Fruit fly (Drosophila melanogaster) whole organism, embryonic: Measurements from ENCODE around the gene SMC6.

Experiments
- Atf-2 ChIP-seq: fragments of 200-800 bp; sonication (Bioruptor generic); optimal IDR thresholded peaks from 2 replicates; lab custom pipeline; 2016; ENCODE audit warnings: missing biosample characterization, missing genetic modification characterization
- CG10431 ChIP-seq: fragments of 200-800 bp; sonication (Bioruptor generic); optimal IDR thresholded peaks from 3 replicates; lab custom pipeline; 2018; ENCODE audit warnings: missing biosample characterization, mild to moderate bottlenecking, missing genetic modification characterization
- CG11695 ChIP-seq: fragments of 200-800 bp; sonication (Bioruptor generic); IDR thresholded peaks from 3 replicates; pipeline ENCODE4 v1.3.6; 2022; ENCODE audit warnings: missing biosample characterization, missing genetic modification characterization
- CG15479 ChIP-seq: fragments of 200-800 bp; sonication (Bioruptor generic); optimal IDR thresholded peaks from 3 replicates; lab custom pipeline; 2019; ENCODE audit warnings: missing biosample characterization, mild to moderate bottlenecking, missing genetic modification characterization, moderate library complexity
- CG1647 ChIP-seq: fragments of 200-800 bp; sonication (Bioruptor generic); optimal IDR thresholded peaks from 3 replicates; lab custom pipeline; 2016; ENCODE audit warnings: missing biosample characterization, missing genetic modification characterization
- CG18011 ChIP-seq: fragments of 200-800 bp; sonication (Bioruptor generic); optimal IDR thresholded peaks from 2 replicates; lab custom pipeline; 2017; ENCODE audit warnings: missing biosample characterization, missing genetic modification characterization, mild to moderate bottlenecking, moderate library complexity, missing genotype
- CG18262 ChIP-seq: fragments of 200-800 bp; optimal IDR thresholded peaks from 3 replicates; lab custom pipeline; 2019; ENCODE audit warnings: missing biosample characterization, mild to moderate bottlenecking, missing genetic modification characterization, moderate library complexity
- CG30403 ChIP-seq: fragments of 200-800 bp; sonication (Bioruptor generic); optimal IDR thresholded peaks from 3 replicates; lab custom pipeline; 2016; ENCODE audit warnings: missing biosample characterization, missing genetic modification characterization
- CG4707 ChIP-seq: fragments of 200-800 bp; sonication (Bioruptor generic); optimal IDR thresholded peaks from 2 replicates; lab custom pipeline; 2018; ENCODE audit warnings: missing biosample characterization, mild to moderate bottlenecking, missing genetic modification characterization, moderate library complexity
- CG7372 ChIP-seq: fragments of 200-800 bp; sonication (Bioruptor generic); IDR thresholded peaks from 2 replicates; pipeline ENCODE4 v1.3.6; 2022; ENCODE audit warnings: missing biosample characterization, missing genetic modification characterization
- CG9609 ChIP-seq: fragments of 200-800 bp; sonication (Bioruptor generic); optimal IDR thresholded peaks from 3 replicates; lab custom pipeline; 2016; ENCODE audit warnings: missing biosample characterization, missing genetic modification characterization
- CG9817 ChIP-seq: fragments of 200-800 bp; sonication (Bioruptor generic); optimal IDR thresholded peaks from 2 replicates; lab custom pipeline; 2018; ENCODE audit warnings: missing biosample characterization, mild to moderate bottlenecking, missing genetic modification characterization, moderate library complexity
- Camta ChIP-seq: fragments of 200-800 bp; sonication (Bioruptor generic); optimal IDR thresholded peaks from 2 replicates; lab custom pipeline; 2016; ENCODE audit warnings: missing biosample characterization, missing genetic modification characterization
- CkIIα-i1 ChIP-seq: fragments of 200-800 bp; sonication (Bioruptor generic); IDR thresholded peaks from 2 replicates; pipeline ENCODE4 v1.3.6; 2022; ENCODE audit warnings: missing biosample characterization, missing genetic modification characterization
- D ChIP-seq, 2 experiments: fragments of 200-800 bp in 1 of 2; fragments of >200 bp in 1 of 2; sonication (Bioruptor generic) in 1 of 2; optimal IDR thresholded peaks; 2 replicates in 1 of 2; 3 replicates in 1 of 2; lab custom pipeline; 2017; ENCODE audit warnings: mild to moderate bottlenecking in 1 of 2, missing biosample characterization in 1 of 2, missing genetic modification characterization in 1 of 2, missing genetic modification reagents in 1 of 2
- D19A ChIP-seq: fragments of 200-800 bp; optimal IDR thresholded peaks from 3 replicates; lab custom pipeline; 2019; ENCODE audit warnings: missing biosample characterization, mild to moderate bottlenecking, missing genetic modification characterization, moderate library complexity
- Dip2 ChIP-seq: fragments of 200-800 bp; sonication (Bioruptor generic); IDR thresholded peaks from 2 replicates; pipeline ENCODE4 v1.3.6; 2022; ENCODE audit warnings: missing biosample characterization, missing genetic modification characterization
- Doc3 ChIP-seq: fragments of 200-800 bp; sonication (Bioruptor generic); IDR thresholded peaks from 3 replicates; pipeline ENCODE4 v1.3.6; 2022; ENCODE audit warnings: missing biosample characterization, missing genetic modification characterization; ENCODE audit not compliant: partially characterized antibody
- E2f1 ChIP-seq: fragments of 200-800 bp; sonication (Bioruptor generic); IDR thresholded peaks from 2 replicates; pipeline ENCODE4 v1.3.6; 2022; ENCODE audit warnings: missing biosample characterization, missing genetic modification characterization
- ERR ChIP-seq: fragments of 200-800 bp; sonication (Bioruptor generic); optimal IDR thresholded peaks from 2 replicates; lab custom pipeline; 2016; ENCODE audit warnings: missing biosample characterization, missing genetic modification characterization
- Fer3 ChIP-seq: fragments of 200-800 bp; sonication (Bioruptor generic); optimal IDR thresholded peaks from 2 replicates; lab custom pipeline; 2018; ENCODE audit warnings: missing biosample characterization, mild to moderate bottlenecking, missing genetic modification characterization, moderate library complexity
- HLH54F ChIP-seq: fragments of 200-800 bp; sonication (Bioruptor generic); optimal IDR thresholded peaks from 3 replicates; lab custom pipeline; 2016; ENCODE audit warnings: missing biosample characterization, missing genetic modification characterization
- Hand ChIP-seq: fragments of 200-800 bp; sonication (Bioruptor generic); optimal IDR thresholded peaks from 2 replicates; lab custom pipeline; 2017; ENCODE audit warnings: mild to moderate bottlenecking, missing biosample characterization, missing genetic modification reagents, missing genetic modification characterization
- Hmx ChIP-seq: fragments of 200-800 bp; sonication (Bioruptor generic); optimal IDR thresholded peaks from 2 replicates; lab custom pipeline; 2016; ENCODE audit warnings: missing biosample characterization, missing genetic modification characterization
- Jarid2 ChIP-seq: fragments of 200-800 bp; sonication (Bioruptor generic); optimal IDR thresholded peaks from 3 replicates; lab custom pipeline; 2017; ENCODE audit warnings: mild to moderate bottlenecking, missing biosample characterization, missing genetic modification reagents, missing genetic modification characterization
- Lhr ChIP-seq: fragments of 200-800 bp; sonication (Bioruptor generic); optimal IDR thresholded peaks from 3 replicates; lab custom pipeline; 2017; ENCODE audit warnings: mild to moderate bottlenecking, missing biosample characterization, missing genetic modification reagents, missing genetic modification characterization
- MBD-R2 ChIP-seq: fragments of 200-800 bp; sonication (Bioruptor generic); IDR thresholded peaks from 2 replicates; pipeline ENCODE4 v1.3.6; 2022; ENCODE audit warnings: missing biosample characterization, missing genetic modification characterization
- NK7.1 ChIP-seq: fragments of 200-800 bp; sonication (Bioruptor generic); optimal IDR thresholded peaks from 3 replicates; lab custom pipeline; 2016; ENCODE audit warnings: missing biosample characterization, missing genetic modification characterization
- Neu2 ChIP-seq: fragments of 200-800 bp; sonication (Bioruptor generic); optimal IDR thresholded peaks from 3 replicates; lab custom pipeline; 2016; ENCODE audit warnings: missing biosample characterization, missing genetic modification characterization, borderline replicate concordance
- Nf-YB ChIP-seq: fragments of 200-800 bp; sonication (Bioruptor generic); optimal IDR thresholded peaks from 3 replicates; lab custom pipeline; 2019; ENCODE audit warnings: missing biosample characterization, mild to moderate bottlenecking, missing genetic modification characterization, moderate library complexity
- Sry-β ChIP-seq: fragments of 200-800 bp; sonication (Bioruptor generic); optimal IDR thresholded peaks from 2 replicates; lab custom pipeline; 2018; ENCODE audit warnings: missing biosample characterization, mild to moderate bottlenecking, missing genetic modification characterization, moderate library complexity
- Taf1 ChIP-seq: fragments of 200-800 bp; sonication (Bioruptor generic); IDR thresholded peaks from 2 replicates; pipeline ENCODE4 v1.3.6; 2022; ENCODE audit warnings: missing biosample characterization, missing genetic modification characterization
- YL-1 ChIP-seq: fragments of 200-800 bp; sonication (Bioruptor generic); optimal IDR thresholded peaks from 3 replicates; lab custom pipeline; 2017; ENCODE audit warnings: missing biosample characterization, mild to moderate bottlenecking, missing genetic modification characterization
- caup ChIP-seq: fragments of 200-800 bp; sonication (Bioruptor generic); optimal IDR thresholded peaks from 3 replicates; lab custom pipeline; 2017; ENCODE audit warnings: missing biosample characterization, mild to moderate bottlenecking, missing genetic modification characterization, moderate library complexity; ENCODE audit not compliant: severe bottlenecking
- cg ChIP-seq: fragments of 200-800 bp; sonication (Bioruptor generic); optimal IDR thresholded peaks from 3 replicates; lab custom pipeline; 2019; ENCODE audit warnings: missing biosample characterization, mild to moderate bottlenecking, missing genetic modification characterization, moderate library complexity
- corto ChIP-seq: fragments of 200-800 bp; sonication (Bioruptor generic); optimal IDR thresholded peaks from 2 replicates; lab custom pipeline; 2016; ENCODE audit warnings: missing biosample characterization, mild to moderate bottlenecking, missing genetic modification characterization, moderate library complexity
- da ChIP-seq: fragments of 200-800 bp; sonication (Bioruptor generic); optimal IDR thresholded peaks from 2 replicates; lab custom pipeline; 2016; ENCODE audit warnings: missing biosample characterization, missing genetic modification characterization
- dmrt11E ChIP-seq: fragments of 200-800 bp; sonication (Bioruptor generic); optimal IDR thresholded peaks from 3 replicates; lab custom pipeline; 2018; ENCODE audit warnings: missing biosample characterization, mild to moderate bottlenecking, missing genetic modification characterization, moderate library complexity
- dysf ChIP-seq: fragments of 200-800 bp; sonication (Bioruptor generic); IDR thresholded peaks from 3 replicates; pipeline ENCODE4 v1.3.6; 2022; ENCODE audit warnings: missing biosample characterization, missing genetic modification characterization
- fd64A ChIP-seq: fragments of 200-800 bp; sonication (Bioruptor generic); optimal IDR thresholded peaks from 3 replicates; lab custom pipeline; 2018; ENCODE audit warnings: missing biosample characterization, mild to moderate bottlenecking, missing genetic modification characterization
- fu2 ChIP-seq: fragments of 200-800 bp; sonication (Bioruptor generic); optimal IDR thresholded peaks from 2 replicates; lab custom pipeline; 2016; ENCODE audit warnings: missing biosample characterization, missing genetic modification characterization
- maf-S ChIP-seq: fragments of 200-800 bp; sonication (Bioruptor generic); optimal IDR thresholded peaks from 2 replicates; lab custom pipeline; 2016; ENCODE audit warnings: missing biosample characterization, missing genetic modification characterization
- pita ChIP-seq: fragments of 200-800 bp; sonication (Bioruptor generic); optimal IDR thresholded peaks from 2 replicates; lab custom pipeline; 2017; ENCODE audit warnings: missing biosample characterization, mild to moderate bottlenecking, missing genetic modification characterization
- sc ChIP-seq, 3 experiments: fragments of >200 bp in 2 of 3; fragments of 200-800 bp in 1 of 3; sonication (Bioruptor generic) in 1 of 3; optimal IDR thresholded peaks; 2 replicates in 2 of 3; 3 replicates in 1 of 3; lab custom pipeline; 2017; ENCODE audit warnings: mild to moderate bottlenecking in 1 of 3, missing biosample characterization in 1 of 3, missing genetic modification characterization in 1 of 3, missing genetic modification reagents in 1 of 3
- sens-2 ChIP-seq: fragments of 200-800 bp; sonication (Bioruptor generic); IDR thresholded peaks from 2 replicates; pipeline ENCODE4 v1.3.6; 2022; ENCODE audit warnings: missing biosample characterization, missing genetic modification characterization
- sr ChIP-seq: fragments of 200-800 bp; sonication (Bioruptor generic); IDR thresholded peaks from 3 replicates; pipeline ENCODE4 v1.3.6; 2022; ENCODE audit warnings: missing biosample characterization, missing genetic modification characterization
- yki ChIP-seq: fragments of >200 bp; optimal IDR thresholded peaks from 3 replicates; lab custom pipeline; 2018

SMC6 gene

DNA sequence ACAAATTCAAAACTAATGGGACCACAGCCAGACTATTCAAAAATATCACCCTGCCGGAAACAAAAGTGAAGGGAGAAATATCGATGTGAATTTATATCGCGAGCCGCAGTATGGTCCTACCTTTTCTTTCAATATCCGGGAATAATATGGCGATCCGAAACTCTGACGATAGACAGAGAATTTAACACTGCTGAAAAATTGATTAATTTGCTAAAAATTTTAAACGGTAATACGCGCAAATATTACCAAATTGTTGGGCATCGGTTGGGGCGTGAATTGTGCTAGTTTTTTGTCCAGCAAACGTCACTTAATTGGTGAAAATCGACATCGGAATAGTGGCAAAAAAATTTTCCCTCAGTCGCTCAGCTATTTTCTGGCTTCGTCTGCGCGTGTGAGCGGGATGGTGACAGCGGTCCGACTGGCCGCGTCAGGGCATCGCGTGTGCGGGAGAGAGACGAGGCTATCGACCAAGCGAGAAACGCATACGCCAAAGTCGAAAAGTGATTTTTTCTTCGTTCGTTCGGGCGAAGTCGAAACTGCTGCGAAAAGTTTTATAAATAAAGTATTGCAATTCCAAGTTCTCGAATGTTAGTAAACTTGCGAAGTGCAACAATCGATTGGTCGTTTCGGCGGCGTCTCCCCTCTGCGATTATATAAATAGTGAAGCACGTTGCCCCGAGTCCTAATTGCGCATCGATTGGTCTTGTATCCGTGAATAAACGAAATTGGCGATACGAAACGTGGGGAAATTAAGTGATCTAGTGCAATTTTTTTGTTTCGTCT lies 37.4 kb upstream of the SMC6 start, which contains the start of gene mask (continued):
- TF ChIP-seq dysf (GFP tag; lab: Robert Waterston, UW) = peak; percentile 65; the same call in 2 of the 3 replicates
- TF ChIP-seq HLH54F = peak; percentile 48
- peak; percentile 4 for TF ChIP-seq D19A
- TF ChIP-seq CG15479 (GFP tag; lab: Kevin White, UChicago) = peak; percentile 4
- peak; percentile 74 for TF ChIP-seq da
- TF ChIP-seq dmrt11E (tag; lab: Kevin White, UChicago) = peak; percentile 59
- TF ChIP-seq CG1647 (GFP tag; lab: Kevin White, UChicago) = peak; percentile 37
- TF ChIP-seq MBD-R2 (GFP tag; lab: Robert Waterston, UW) = no peak
- TF ChIP-seq YL-1 (GFP tag; lab: Kevin White, UChicago) = peak; percentile 76
- peak; percentile 52 for TF ChIP-seq cg (GFP tag; lab: Kevin White, UChicago)
- TF ChIP-seq caup (GFP tag; lab: Kevin White, UChicago) = peak; percentile 91
- peak; percentile 77 for TF ChIP-seq CG10431
- no peak for TF ChIP-seq pita (GFP tag; lab: Kevin White, UChicago)
- TF ChIP-seq D (optimal IDR thresholded peaks at IDR 0.05; lab: Kevin White, UChicago) = no peak
- TF ChIP-seq D (GFP tag; optimal IDR thresholded peaks at IDR 0.05; lab: Kevin White, UChicago) = peak; percentile 63
- TF ChIP-seq CG11695 = 0 out of 3 replicates have a peak, but pooled peaks have one; percentile 24
- TF ChIP-seq Dip2 = no peak
- peak; percentile 54 for TF ChIP-seq CG4707 (GFP tag; lab: Kevin White, UChicago)
- peak; percentile 25 for TF ChIP-seq fd64A (GFP tag; lab: Kevin White, UChicago)
- TF ChIP-seq ERR (GFP tag; lab: Kevin White, UChicago) = peak; percentile 6
- peak; percentile 32 for TF ChIP-seq Nf-YB (GFP tag; lab: Kevin White, UChicago)
- peak; percentile 86 for TF ChIP-seq sens-2 (GFP tag; lab: Robert Waterston, UW)
- peak; percentile 64 for TF ChIP-seq CG18011 (GFP tag; lab: Kevin White, UChicago)
- TF ChIP-seq CG9609 (GFP tag; lab: Kevin White, UChicago) = peak; percentile 74
- TF ChIP-seq fu2 (GFP tag; lab: Kevin White, UChicago) = peak; percentile 78
- TF ChIP-seq CG9817 (tag; lab: Kevin White, UChicago) = peak; percentile 81
- TF ChIP-seq sr = peak; percentile 83
- TF ChIP-seq corto (GFP tag; lab: Kevin White, UChicago) = no peak
- peak; percentile 78 for TF ChIP-seq Fer3 (tag; lab: Kevin White, UChicago)
- TF ChIP-seq CG7372 (GFP tag; lab: Robert Waterston, UW) = peak; percentile 70
- peak; percentile 35 for TF ChIP-seq Sry-β (GFP tag; lab: Kevin White, UChicago)
- TF ChIP-seq sc (optimal IDR thresholded peaks at IDR 0.05; lab: Kevin White, UChicago) = no peak
- TF ChIP-seq sc (GFP tag; optimal IDR thresholded peaks at IDR 0.05; lab: Kevin White, UChicago) = peak; percentile 71
- peak; percentile 63 for TF ChIP-seq maf-S (GFP tag; lab: Kevin White, UChicago)
- TF ChIP-seq Atf-2 (GFP tag; lab: Kevin White, UChicago) = peak; percentile 61
- no peak for TF ChIP-seq yki (lab: Kevin White, UChicago)
- TF ChIP-seq Taf1 (GFP tag; lab: Robert Waterston, UW) = peak; percentile 46; the same call in 1 of the 2 replicates
- TF ChIP-seq CG30403 = peak; percentile 70
- peak; percentile 42 for TF ChIP-seq Neu2 (GFP tag; lab: Kevin White, UChicago)
- TF ChIP-seq Camta (GFP tag; lab: Kevin White, UChicago) = peak; percentile 84
- peak; percentile 58 for TF ChIP-seq CG18262 (tag; lab: Kevin White, UChicago)
- no peak for TF ChIP-seq CkIIα-i1
- peak; percentile 27 for TF ChIP-seq Hmx (GFP tag; lab: Kevin White, UChicago)
- no peak for TF ChIP-seq Doc3 (GFP tag; lab: Robert Waterston, UW)
- TF ChIP-seq Lhr = peak; percentile 63
- peak; percentile 51 for TF ChIP-seq Jarid2 (GFP tag; lab: Kevin White, UChicago)
- peak; percentile 51 for TF ChIP-seq E2f1
- peak; percentile 74 for TF ChIP-seq NK7.1
- peak; percentile 67 for TF ChIP-seq Hand (GFP tag; lab: Kevin White, UChicago)
